Fruit fly (Drosophila melanogaster): ENCODE results near the gene CG33647.

CG33647 gene

dm6 chr3L:19228857-19229398, 7.2 kb upstream of the CG33647 start:
- TF ChIP-seq CG32264 (GFP tag; optimal IDR thresholded peaks at IDR 0.05) (no peak), Vsx2 (GFP tag; optimal IDR thresholded peaks at IDR 0.05; ENCODE audit: partially characterized antibody) (no peak), dl (GFP tag; optimal IDR thresholded peaks at IDR 0.05; ENCODE audit: insufficient read depth in 1 of 2, partially characterized antibody in 2 of 2) (no peak), woc (GFP tag; optimal IDR thresholded peaks at IDR 0.05) (no peak), HLH106 (tag; optimal IDR thresholded peaks at IDR 0.05) (no peak), Rel (GFP tag; optimal IDR thresholded peaks at IDR 0.05) (no peak), Rel (tag; optimal IDR thresholded peaks at IDR 0.05) (no peak), pan (optimal IDR thresholded peaks at IDR 0.05) (no peak), jim (GFP tag; optimal IDR thresholded peaks at IDR 0.05) (no peak), tai (GFP tag; optimal IDR thresholded peaks at IDR 0.05) (no peak), foxo (GFP tag; optimal IDR thresholded peaks at IDR 0.05) (no peak), fru (GFP tag; optimal IDR thresholded peaks at IDR 0.05) (no peak), Dfd (GFP tag; optimal IDR thresholded peaks at IDR 0.05) (no peak), sv (GFP tag; optimal IDR thresholded peaks at IDR 0.05) (no peak), dsf (GFP tag; optimal IDR thresholded peaks at IDR 0.05; ENCODE audit: borderline replicate concordance) (no peak), h (GFP tag; optimal IDR thresholded peaks at IDR 0.05) (no peak)

- TF ChIP-seq foxo (GFP tag; optimal IDR thresholded peaks at IDR 0.05): no peak
- TF ChIP-seq Dif (GFP tag; optimal IDR thresholded peaks at IDR 0.05; ENCODE audit: partially characterized antibody): no peak
- no peak for TF ChIP-seq lola (GFP tag; optimal IDR thresholded peaks at IDR 0.05)
- no peak for TF ChIP-seq Jra (GFP tag; optimal IDR thresholded peaks at IDR 0.05)
- TF ChIP-seq Mio (GFP tag; optimal IDR thresholded peaks at IDR 0.05): no peak
- no peak for TF ChIP-seq psq (GFP tag; optimal IDR thresholded peaks at IDR 0.05)
Observed at dm6 chr3L:19229491-19229890, 6.7 kb upstream of the CG33647 start.

dm6 chr3L:19230801-19231547, 5.2 kb upstream of the CG33647 start:
- TF ChIP-seq foxo (GFP tag; optimal IDR thresholded peaks at IDR 0.05) (peak in 1 of 2 experiments; percentile 6), psq (GFP tag; optimal IDR thresholded peaks at IDR 0.05) (no peak), usp (GFP tag; optimal IDR thresholded peaks at IDR 0.05) (no peak)

- TF ChIP-seq Sp1 (GFP tag; optimal IDR thresholded peaks at IDR 0.05): no peak
- TF ChIP-seq HLH106 (tag; optimal IDR thresholded peaks at IDR 0.05): no peak
- TF ChIP-seq dl (GFP tag; optimal IDR thresholded peaks at IDR 0.05; ENCODE audit: insufficient read depth in 1 of 2, partially characterized antibody in 2 of 2): no peak
- TF ChIP-seq Hnf4 (GFP tag; optimal IDR thresholded peaks at IDR 0.05): no peak
- no peak for TF ChIP-seq brk (GFP tag; optimal IDR thresholded peaks at IDR 0.05)
- no peak for TF ChIP-seq CG9705 (GFP tag; optimal IDR thresholded peaks at IDR 0.05)
Observed at dm6 chr3L:19231608-19232007, 4.6 kb upstream of the CG33647 start.

- TF ChIP-seq Hr83 (GFP tag; optimal IDR thresholded peaks at IDR 0.05; ENCODE audit: poor library complexity, severe bottlenecking) (no peak), brk (GFP tag; optimal IDR thresholded peaks at IDR 0.05) (no peak), dsf (GFP tag; optimal IDR thresholded peaks at IDR 0.05; ENCODE audit: borderline replicate concordance) (no peak), CG9705 (GFP tag; optimal IDR thresholded peaks at IDR 0.05) (no peak), psq (GFP tag; optimal IDR thresholded peaks at IDR 0.05) (no peak), lola (GFP tag; optimal IDR thresholded peaks at IDR 0.05) (no peak), Jra (GFP tag; optimal IDR thresholded peaks at IDR 0.05) (no peak), N (GFP tag; optimal IDR thresholded peaks at IDR 0.05) (no peak), OdsH (GFP tag; optimal IDR thresholded peaks at IDR 0.05) (no peak), CrebA (GFP tag; optimal IDR thresholded peaks at IDR 0.05; ENCODE audit: borderline replicate concordance) (no peak), dmrt93B (GFP tag; optimal IDR thresholded peaks at IDR 0.05) (no peak)
Observed at dm6 chr3L:19233798-19234781, 2.1 kb upstream of the CG33647 start.

Measured in whole organism, wandering third instar larva.